Worm (Caenorhabditis elegans) whole organism, L1 larva: ENCODE data around the gene W03B1.9.

Experiments used
- C04F5.9 ChIP-seq: sonication (generic microtip); optimal IDR thresholded peaks from 2 replicates; lab custom pipeline; 2016; ENCODE audit warnings: missing genetic modification characterization, missing compliant biosample characterization
- C16A3.4 ChIP-seq: fragments of 150-350 bp; optimal IDR thresholded peaks from 2 replicates; lab custom pipeline; 2014; ENCODE audit warnings: missing biosample characterization, missing genetic modification characterization
- aha-1 ChIP-seq: fragments of 150-350 bp; optimal IDR thresholded peaks from 2 replicates; lab custom pipeline; 2014; ENCODE audit warnings: missing biosample characterization, missing genetic modification characterization
- aly-2 ChIP-seq: fragments of 150-350 bp; optimal IDR thresholded peaks from 2 replicates; lab custom pipeline; 2014; ENCODE audit warnings: missing biosample characterization, missing genetic modification characterization
- ama-1 ChIP-seq: fragments of 150-350 bp; optimal IDR thresholded peaks from 2 replicates; lab custom pipeline; 2014
- blmp-1 ChIP-seq: fragments of 150-350 bp; optimal IDR thresholded peaks from 2 replicates; lab custom pipeline; 2014; ENCODE audit warnings: missing biosample characterization, missing genetic modification characterization
- ceh-88 ChIP-seq: fragments of 200-800 bp; sonication (Bioruptor generic); IDR thresholded peaks from 2 replicates; pipeline ENCODE4 v1.3.6; 2022; ENCODE audit warnings: missing genetic modification characterization, missing compliant biosample characterization
- dpl-1 ChIP-seq, 3 experiments: fragments of 150-350 bp in 2 of 3; sonication (generic microtip) in 1 of 3; optimal IDR thresholded peaks; 2 replicates each; lab custom pipeline; 2014 to 2017; ENCODE audit warnings: missing biosample characterization in 3 of 3, missing genetic modification characterization in 3 of 3, missing genetic modification reagents in 3 of 3
- efl-1 ChIP-seq, 4 experiments: fragments of 150-350 bp; optimal IDR thresholded peaks in 3 of 4; peaks in 1 of 4; 1 replicate in 1 of 4; 2 replicates in 3 of 4; lab custom pipeline; 2014; ENCODE audit warnings: missing biosample characterization in 2 of 4, missing genetic modification characterization in 2 of 4, missing genetic modification reagents in 2 of 4
- efl-3 ChIP-seq: fragments of 200-800 bp; sonication (Bioruptor generic); optimal IDR thresholded peaks from 2 replicates; lab custom pipeline; 2018; ENCODE audit warnings: mild to moderate bottlenecking, missing genetic modification characterization, missing compliant biosample characterization
- elt-2 ChIP-seq: sonication (generic microtip); optimal IDR thresholded peaks from 2 replicates; lab custom pipeline; 2016; ENCODE audit warnings: missing genetic modification characterization, mild to moderate bottlenecking, inconsistent platforms, missing compliant biosample characterization, missing genetic modification reagents
- elt-3 ChIP-seq, 6 experiments: fragments of 150-350 bp in 1 of 6; sonication (generic microtip); optimal IDR thresholded peaks; 2 replicates each; lab custom pipeline; 2017 to 2018; ENCODE audit warnings: missing biosample characterization in 6 of 6, missing genetic modification characterization in 6 of 6, inconsistent platforms in 1 of 6
- fkh-10 ChIP-seq: sonication (generic microtip); optimal IDR thresholded peaks from 2 replicates; lab custom pipeline; 2017; ENCODE audit warnings: missing biosample characterization, missing genetic modification reagents, missing genetic modification characterization
- fkh-4 ChIP-seq: sonication (generic microtip); optimal IDR thresholded peaks from 2 replicates; lab custom pipeline; 2016; ENCODE audit warnings: missing compliant biosample characterization, missing genetic modification characterization, borderline replicate concordance
- grh-1 ChIP-seq: fragments of 200-800 bp; sonication (Bioruptor generic); IDR thresholded peaks from 2 replicates; pipeline ENCODE4 v1.3.6; 2022; ENCODE audit warnings: missing genetic modification reagents, missing genetic modification characterization, missing compliant biosample characterization
- hpl-2 ChIP-seq: fragments of 150-350 bp; optimal IDR thresholded peaks from 2 replicates; lab custom pipeline; 2014; ENCODE audit warnings: missing biosample characterization, missing genetic modification reagents, missing genetic modification characterization
- irx-1 ChIP-seq: sonication (generic microtip); optimal IDR thresholded peaks from 2 replicates; lab custom pipeline; 2016; ENCODE audit warnings: missing genetic modification characterization, missing compliant biosample characterization
- jun-1 ChIP-seq: fragments of 150-350 bp; optimal IDR thresholded peaks from 2 replicates; lab custom pipeline; 2014; ENCODE audit warnings: missing biosample characterization, missing genetic modification reagents, missing genetic modification characterization
- lin-13 ChIP-seq: fragments of 150-350 bp; optimal IDR thresholded peaks from 2 replicates; lab custom pipeline; 2014; ENCODE audit warnings: missing biosample characterization, missing genetic modification reagents, missing genetic modification characterization
- lin-14 ChIP-seq: fragments of 200-800 bp; sonication (Bioruptor generic); optimal IDR thresholded peaks from 2 replicates; lab custom pipeline; 2018; ENCODE audit warnings: mild to moderate bottlenecking, missing genetic modification characterization, moderate library complexity, missing compliant biosample characterization
- lin-39 ChIP-seq: fragments of 150-350 bp; optimal IDR thresholded peaks from 2 replicates; lab custom pipeline; 2014; ENCODE audit warnings: missing biosample characterization, missing genetic modification reagents, missing genetic modification characterization
- lsy-2 ChIP-seq, 2 experiments: fragments of 150-350 bp; optimal IDR thresholded peaks; 2 replicates each; lab custom pipeline; 2014; ENCODE audit warnings: missing biosample characterization in 2 of 2, missing genetic modification characterization in 2 of 2
- mab-9 ChIP-seq: fragments of 200-800 bp; sonication (Bioruptor generic); IDR thresholded peaks from 2 replicates; pipeline ENCODE4 v1.3.6; 2022; ENCODE audit warnings: missing genetic modification reagents, missing genetic modification characterization, missing compliant biosample characterization
- mdl-1 ChIP-seq, 2 experiments: fragments of 150-350 bp; optimal IDR thresholded peaks; 2 replicates each; lab custom pipeline; 2014 to 2017; ENCODE audit warnings: missing biosample characterization in 2 of 2, missing genetic modification characterization in 2 of 2, inconsistent platforms in 1 of 2
- mep-1 ChIP-seq: fragments of 150-350 bp; optimal IDR thresholded peaks from 2 replicates; lab custom pipeline; 2014; ENCODE audit warnings: missing biosample characterization, missing genetic modification characterization
- nhr-11 ChIP-seq: fragments of 150-350 bp; optimal IDR thresholded peaks from 2 replicates; lab custom pipeline; 2014; ENCODE audit warnings: missing biosample characterization, missing genetic modification characterization
- nhr-12 ChIP-seq: sonication (generic microtip); optimal IDR thresholded peaks from 2 replicates; lab custom pipeline; 2017; ENCODE audit warnings: missing biosample characterization, missing genetic modification characterization
- nhr-19 ChIP-seq: fragments of 200-800 bp; sonication (Bioruptor generic); conservative IDR thresholded peaks from 2 replicates; pipeline ENCODE4 v1.3.6; 2022; ENCODE audit warnings: missing genetic modification characterization, missing compliant biosample characterization
- nhr-20 ChIP-seq: sonication (generic microtip); optimal IDR thresholded peaks from 2 replicates; lab custom pipeline; 2016; ENCODE audit warnings: mild to moderate bottlenecking, missing genetic modification characterization, missing compliant biosample characterization
- nhr-237 ChIP-seq: fragments of 150-350 bp; optimal IDR thresholded peaks from 2 replicates; lab custom pipeline; 2014; ENCODE audit warnings: missing biosample characterization, missing genetic modification characterization
- nhr-28 ChIP-seq: fragments of 150-350 bp; optimal IDR thresholded peaks from 2 replicates; lab custom pipeline; 2014; ENCODE audit warnings: missing biosample characterization, missing genetic modification characterization
- nhr-47 ChIP-seq: sonication (generic microtip); optimal IDR thresholded peaks from 2 replicates; lab custom pipeline; 2016; ENCODE audit warnings: mild to moderate bottlenecking, missing genetic modification characterization, moderate library complexity, missing compliant biosample characterization
- nhr-71 ChIP-seq: sonication (generic microtip); optimal IDR thresholded peaks from 2 replicates; lab custom pipeline; 2016; ENCODE audit warnings: mild to moderate bottlenecking, missing genetic modification characterization, moderate library complexity, missing compliant biosample characterization
- nhr-77 ChIP-seq: fragments of 150-350 bp; optimal IDR thresholded peaks from 2 replicates; lab custom pipeline; 2014; ENCODE audit warnings: missing biosample characterization, missing genetic modification characterization
- nhr-90 ChIP-seq: sonication (generic microtip); optimal IDR thresholded peaks from 2 replicates; lab custom pipeline; 2016; ENCODE audit warnings: mild to moderate bottlenecking, missing genetic modification characterization, missing compliant biosample characterization; ENCODE audit not compliant: poor library complexity
- pax-3 ChIP-seq: fragments of 200-800 bp; sonication (Bioruptor generic); optimal IDR thresholded peaks from 2 replicates; lab custom pipeline; 2018; ENCODE audit warnings: mild to moderate bottlenecking, missing genetic modification characterization, moderate library complexity, missing compliant biosample characterization
- pqm-1 ChIP-seq: sonication (generic microtip); optimal IDR thresholded peaks from 3 replicates; lab custom pipeline; 2017; ENCODE audit warnings: missing biosample characterization, missing genetic modification characterization
- rnt-1 ChIP-seq: sonication (generic microtip); optimal IDR thresholded peaks from 2 replicates; lab custom pipeline; 2016; ENCODE audit warnings: mild to moderate bottlenecking, missing genetic modification characterization, moderate library complexity, missing compliant biosample characterization
- skn-1 ChIP-seq: fragments of 150-350 bp; optimal IDR thresholded peaks from 2 replicates; lab custom pipeline; 2014; ENCODE audit warnings: missing biosample characterization, missing genetic modification characterization
- snu-23 ChIP-seq: sonication (generic microtip); optimal IDR thresholded peaks from 2 replicates; lab custom pipeline; 2016; ENCODE audit warnings: missing genetic modification characterization, missing compliant biosample characterization
- sox-4 ChIP-seq: sonication (generic microtip); optimal IDR thresholded peaks from 2 replicates; lab custom pipeline; 2016; ENCODE audit warnings: missing genetic modification characterization, missing compliant biosample characterization
- sptf-1 ChIP-seq: fragments of 150-350 bp; optimal IDR thresholded peaks from 2 replicates; lab custom pipeline; 2014; ENCODE audit warnings: missing biosample characterization, missing genetic modification characterization
- unc-62 ChIP-seq: fragments of 150-350 bp; optimal IDR thresholded peaks from 2 replicates; lab custom pipeline; 2014; ENCODE audit warnings: missing biosample characterization, missing genetic modification reagents, missing genetic modification characterization
- unc-98 ChIP-seq: fragments of 200-800 bp; sonication (Bioruptor generic); IDR thresholded peaks from 2 replicates; pipeline ENCODE4 v1.3.6; 2022; ENCODE audit warnings: missing genetic modification characterization, missing compliant biosample characterization
- vab-15 ChIP-seq: sonication (generic microtip); optimal IDR thresholded peaks from 2 replicates; lab custom pipeline; 2017; ENCODE audit warnings: missing genotype, mild to moderate bottlenecking, missing genetic modification characterization, missing compliant biosample characterization
- xbp-1 ChIP-seq: sonication (generic microtip); optimal IDR thresholded peaks from 2 replicates; lab custom pipeline; 2016; ENCODE audit warnings: missing genetic modification characterization, missing compliant biosample characterization
- zip-4 ChIP-seq: fragments of 200-800 bp; sonication (Bioruptor generic); optimal IDR thresholded peaks from 2 replicates; lab custom pipeline; 2018; ENCODE audit warnings: mild to moderate bottlenecking, missing genetic modification characterization, moderate library complexity, missing compliant biosample characterization
- ztf-4 ChIP-seq: fragments of 150-350 bp; optimal IDR thresholded peaks from 2 replicates; lab custom pipeline; 2014; ENCODE audit warnings: missing biosample characterization, missing genetic modification characterization

The W03B1.9 gene

DNA sequence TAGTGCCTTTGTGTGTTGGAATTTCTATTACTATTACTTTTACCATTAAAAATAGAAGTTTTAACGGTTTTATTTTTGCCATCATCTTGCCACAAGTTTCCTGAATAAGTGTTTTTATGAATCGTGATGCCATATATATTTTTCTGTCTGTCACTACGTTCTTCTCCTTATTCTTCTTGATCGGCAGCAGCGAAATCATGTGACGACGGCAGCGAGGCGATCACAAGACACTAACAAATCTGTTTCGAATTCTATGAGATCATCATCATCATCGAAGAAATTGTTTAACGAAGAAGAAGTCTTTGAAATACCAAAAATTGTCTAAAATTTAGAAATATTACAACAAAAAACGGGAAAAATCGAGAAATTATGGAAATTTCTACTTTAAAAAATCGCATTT is 45.6 kb upstream of the W03B1.9 start (continued):
- peak; percentile 60 for TF ChIP-seq C16A3.4
- TF ChIP-seq nhr-19 (GFP tag; lab: Robert Waterston, UW) = peak; percentile 61
- TF ChIP-seq lin-14 (GFP tag; lab: Kevin White, UChicago) = peak; percentile 82
- TF ChIP-seq aha-1 (tag; lab: Kevin White, UChicago) = no peak

DNA sequence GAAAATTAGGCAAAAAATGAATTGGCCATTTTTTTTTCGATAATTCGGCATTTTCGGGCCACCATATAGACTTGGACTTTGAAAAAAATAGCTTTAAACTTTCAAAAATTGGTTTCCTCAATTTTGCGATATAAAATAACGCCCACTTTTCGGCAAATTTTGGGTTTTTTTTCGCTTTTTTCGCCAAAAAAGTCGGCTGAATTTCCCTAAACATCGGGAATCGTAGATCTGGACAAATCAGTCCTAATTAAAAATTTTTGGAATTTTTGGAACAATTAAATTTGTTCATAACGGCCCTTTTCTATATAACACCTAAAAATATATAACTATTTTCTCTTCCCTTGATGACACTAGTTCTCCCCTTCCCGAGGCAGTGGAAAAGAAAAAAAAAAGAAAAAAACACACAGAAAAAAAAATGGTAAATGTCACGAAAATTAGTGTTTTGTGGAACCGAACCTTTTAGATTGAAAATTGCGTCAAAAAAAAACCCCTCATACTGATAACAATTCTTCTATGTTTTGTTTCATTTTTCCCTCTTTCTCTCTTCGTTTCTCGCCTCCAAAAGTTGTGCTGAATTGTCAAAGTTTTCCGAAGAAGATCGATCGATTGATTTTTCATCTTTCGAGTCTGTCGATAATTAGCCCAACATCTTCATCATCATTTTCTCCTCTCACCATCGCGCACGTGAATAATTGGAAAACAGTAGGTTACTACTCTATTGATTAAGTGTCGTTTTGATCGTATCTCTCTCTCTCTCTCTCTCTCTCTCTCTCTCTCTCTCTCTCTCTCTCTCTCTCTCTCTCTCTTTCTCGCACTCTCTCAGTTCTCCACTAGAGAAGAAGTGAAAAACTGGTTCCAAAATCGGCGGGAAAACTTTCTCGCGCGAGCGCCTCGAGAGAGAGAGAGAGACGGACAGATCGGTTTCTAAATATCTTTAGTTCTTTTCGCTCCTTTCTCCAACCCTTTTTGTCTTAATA is 43.9 kb upstream of the W03B1.9 start, which contains the start of gene Y24D9A.6:
TSS of gene Y24D9A.6 (minus strand) at position 51 of the 977 bp plus-strand sequence.
- TF ChIP-seq skn-1 (tag; lab: Kevin White, UChicago) (peak; percentile 57), lin-39 (tag; lab: Kevin White, UChicago) (peak; percentile 74), lin-14 (GFP tag; lab: Kevin White, UChicago) (peak; percentile 95), sox-4 (tag; lab: Kevin White, UChicago) (no peak), hpl-2 (peak; percentile 74), nhr-237 (tag; lab: Kevin White, UChicago) (peak; percentile 57), nhr-47 (tag; lab: Kevin White, UChicago) (peak; percentile 84), efl-3 (peak; percentile 96), unc-62 (GFP tag; lab: Kevin White, UChicago) (no peak), aly-2 (tag; lab: Kevin White, UChicago) (peak; percentile 41), pqm-1 (tag; lab: Kevin White, UChicago) (no peak), elt-3 (tag; optimal IDR thresholded peaks at IDR 0.05; lab: Kevin White, UChicago) (peak in 3 of 6 experiments; percentile 69 to 89 (median 76)), mep-1 (tag; lab: Kevin White, UChicago) (peak; percentile 78), sptf-1 (tag; lab: Kevin White, UChicago) (no peak), jun-1 (tag; lab: Kevin White, UChicago) (peak; percentile 42), efl-1 (optimal IDR thresholded peaks at IDR 0.05; lab: Kevin White, UChicago) (peak; percentile 73 to 80), efl-1 (GFP tag; optimal IDR thresholded peaks at IDR 0.05 in 1 of 2; lab: Kevin White, UChicago) (peak; percentile 3 to 92), fkh-10 (GFP tag; lab: Kevin White, UChicago) (no peak), fkh-4 (tag; lab: Kevin White, UChicago) (no peak), snu-23 (GFP tag; lab: Kevin White, UChicago) (peak; percentile 63), nhr-90 (tag; lab: Kevin White, UChicago) (peak; percentile 94), nhr-28 (tag; lab: Kevin White, UChicago) (no peak), nhr-11 (tag; lab: Kevin White, UChicago) (peak; percentile 68), nhr-71 (tag; lab: Kevin White, UChicago) (peak; percentile 88), irx-1 (tag; lab: Kevin White, UChicago) (peak; percentile 80), vab-15 (tag; lab: Kevin White, UChicago) (peak; percentile 66), lsy-2 (tag; optimal IDR thresholded peaks at IDR 0.05; lab: Kevin White, UChicago) (peak; percentile 72 to 81), lin-13 (GFP tag; lab: Kevin White, UChicago) (peak; percentile 73), grh-1 (GFP tag; lab: Robert Waterston, UW) (peak; percentile 100), blmp-1 (tag; lab: Kevin White, UChicago) (peak; percentile 98), C04F5.9 (no peak), rnt-1 (tag; lab: Kevin White, UChicago) (peak; percentile 49), ztf-4 (tag; lab: Kevin White, UChicago) (peak; percentile 68), nhr-20 (tag; lab: Kevin White, UChicago) (peak; percentile 84), aha-1 (tag; lab: Kevin White, UChicago) (no peak), unc-98 (GFP tag; lab: Robert Waterston, UW) (no peak), ama-1 (lab: Kevin White, UChicago) (peak; percentile 50), dpl-1 (GFP tag; optimal IDR thresholded peaks at IDR 0.05; lab: Kevin White, UChicago) (peak; percentile 60 to 75 (median 69)), pax-3 (peak; percentile 4), ceh-88 (0 out of 2 replicates have a peak, but pooled peaks have one; percentile 43), C16A3.4 (peak; percentile 72), mab-9 (peak; percentile 59), mdl-1 (tag; optimal IDR thresholded peaks at IDR 0.05; lab: Kevin White, UChicago) (peak; percentile 10 to 63), nhr-77 (tag; lab: Kevin White, UChicago) (peak; percentile 61), zip-4 (no peak), xbp-1 (tag; lab: Kevin White, UChicago) (peak; percentile 28), elt-2 (no peak), nhr-12 (tag; lab: Kevin White, UChicago) (no peak)
